Fruit fly (Drosophila melanogaster) whole organism, prepupa: ENCODE data around the gene CG43338.

Experiments used
- CG6854 ChIP-seq: fragments of 200-800 bp; sonication (Bioruptor generic); optimal IDR thresholded peaks from 2 replicates; lab custom pipeline; 2017; ENCODE audit warnings: missing biosample characterization, mild to moderate bottlenecking, missing genetic modification characterization
- CG8319 ChIP-seq: fragments of 200-800 bp; sonication (Bioruptor generic); optimal IDR thresholded peaks from 3 replicates; lab custom pipeline; 2016; ENCODE audit warnings: missing biosample characterization, missing genetic modification characterization
- dac ChIP-seq: fragments of 200-800 bp; sonication (Bioruptor generic); optimal IDR thresholded peaks from 2 replicates; lab custom pipeline; 2017; ENCODE audit warnings: missing biosample characterization, mild to moderate bottlenecking, missing genetic modification characterization
- spab ChIP-seq: fragments of 200-800 bp; sonication (Bioruptor generic); optimal IDR thresholded peaks from 2 replicates; lab custom pipeline; 2017; ENCODE audit warnings: missing biosample characterization, mild to moderate bottlenecking, missing genetic modification characterization, missing genetic modification reagents

dm6 chr2L:18632389-18632788 is 38.7 kb downstream of the CG43338 start:
- TF ChIP-seq spab (GFP tag; lab: Kevin White, UChicago) = no peak
- no peak for TF ChIP-seq dac
- no peak for TF ChIP-seq CG8319
- no peak for TF ChIP-seq CG6854 (GFP tag; lab: Kevin White, UChicago)
